Worm (Caenorhabditis elegans): Measurements from ENCODE around the gene F44D12.16.

Gene F44D12.16

DNA sequence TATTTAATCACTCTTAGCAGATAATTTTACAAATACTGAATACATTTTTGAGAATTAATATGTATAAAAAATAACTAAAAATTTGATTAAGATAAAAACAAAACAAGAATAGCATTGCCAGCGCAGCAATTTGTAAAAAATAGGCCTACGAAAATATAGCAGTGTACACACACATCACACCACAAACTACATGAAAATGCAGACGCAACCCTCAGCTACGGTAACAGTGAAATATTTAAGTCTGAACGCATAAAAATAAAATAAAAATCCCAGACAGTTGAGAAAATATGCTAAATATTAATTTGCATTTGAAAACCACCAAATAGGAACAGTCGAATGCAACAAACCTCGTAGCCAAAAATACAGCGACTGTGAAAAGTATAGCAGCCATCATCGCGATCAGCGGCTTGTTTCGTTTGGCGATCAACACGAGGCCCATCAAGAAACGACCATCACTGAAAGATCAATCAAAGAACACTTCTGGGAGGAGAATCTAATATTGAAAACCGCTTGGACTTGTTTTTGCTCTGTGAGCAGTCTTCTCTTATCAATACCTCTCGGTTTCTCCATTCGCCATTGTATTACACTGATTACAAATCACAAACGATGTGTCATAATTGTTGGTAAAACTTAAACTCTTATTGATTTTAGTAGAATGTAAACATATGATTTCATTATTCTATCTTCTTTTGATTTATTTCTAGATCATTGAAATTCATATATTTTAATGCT is 30.2 kb upstream of the F44D12.16 start, which contains the start of gene pyp-1 (continued):
- TF ChIP-seq cebp-1 (GFP tag; IDR thresholded peaks at IDR 0.05) (no peak), cebp-1 (tag; optimal IDR thresholded peaks at IDR 0.05) (peak; percentile 31), fkh-3 (tag; optimal IDR thresholded peaks at IDR 0.05) (no peak), repo-1 (tag; optimal IDR thresholded peaks at IDR 0.05) (no peak), ZK185.1 (tag; optimal IDR thresholded peaks at IDR 0.05; ENCODE audit: poor library complexity, severe bottlenecking) (no peak), gei-17 (GFP tag; optimal IDR thresholded peaks at IDR 0.05) (no peak), B0019.2 (GFP tag; conservative IDR thresholded peaks at IDR 0.05) (no peak), F57C9.4 (tag; optimal IDR thresholded peaks at IDR 0.05) (no peak), Y67H2A.10 (GFP tag; conservative IDR thresholded peaks at IDR 0.05) (no peak), F57A8.1 (GFP tag; optimal IDR thresholded peaks at IDR 0.05) (no peak), pbrm-1 (GFP tag; IDR thresholded peaks at IDR 0.05) (0 out of 2 replicates have a peak, but pooled peaks have one; percentile 10), T26A5.8 (tag; optimal IDR thresholded peaks at IDR 0.05) (no peak), lir-1 (GFP tag; conservative IDR thresholded peaks at IDR 0.05) (no peak), C06A6.2 (GFP tag; conservative IDR thresholded peaks at IDR 0.05) (no peak), madf-6 (GFP tag; IDR thresholded peaks at IDR 0.05) (peak; percentile 98), egl-18 (GFP tag; IDR thresholded peaks at IDR 0.05) (no peak), nfyb-1 (GFP tag; IDR thresholded peaks at IDR 0.05) (no peak), attf-6 (GFP tag; IDR thresholded peaks at IDR 0.05) (no peak), xnd-1 (tag; optimal IDR thresholded peaks at IDR 0.05) (peak; percentile 85), ceh-91 (GFP tag; IDR thresholded peaks at IDR 0.05) (peak; percentile 50; the same call in 1 of the 2 replicates), dpl-1 (GFP tag; optimal IDR thresholded peaks at IDR 0.05) (peak; percentile 23), ccch-3 (GFP tag; optimal IDR thresholded peaks at IDR 0.05) (no peak), lin-35 (GFP tag; optimal IDR thresholded peaks at IDR 0.05) (peak in 1 of 3 experiments; percentile 31), hsf-1 (GFP tag; IDR thresholded peaks at IDR 0.05) (no peak), ama-1 (optimal IDR thresholded peaks at IDR 0.05) (no peak), ama-1 (GFP tag; optimal IDR thresholded peaks at IDR 0.05) (no peak), F22D6.2 (tag; optimal IDR thresholded peaks at IDR 0.05) (no peak), F39B2.1 (GFP tag; IDR thresholded peaks at IDR 0.05) (no peak), rcor-1 (GFP tag; IDR thresholded peaks at IDR 0.05) (0 out of 2 replicates have a peak, but pooled peaks have one; percentile 24), let-526 (GFP tag; IDR thresholded peaks at IDR 0.05) (no peak), B0261.1 (tag; optimal IDR thresholded peaks at IDR 0.05) (no peak), F33H1.4 (GFP tag; IDR thresholded peaks at IDR 0.05) (peak; percentile 46; the same call in 1 of the 2 replicates), hrde-1 (tag; optimal IDR thresholded peaks at IDR 0.05; ENCODE audit: borderline replicate concordance) (no peak), hlh-12 (tag; optimal IDR thresholded peaks at IDR 0.05) (no peak), F37B4.10 (GFP tag; IDR thresholded peaks at IDR 0.05) (no peak), Y53G8AR.9 (GFP tag; conservative IDR thresholded peaks at IDR 0.05) (no peak), ztf-28 (GFP tag; IDR thresholded peaks at IDR 0.05) (no peak), efl-1 (GFP tag; optimal IDR thresholded peaks at IDR 0.05) (peak; percentile 27), zfh-2 (GFP tag; conservative IDR thresholded peaks at IDR 0.05) (no peak), tbp1 (GFP tag; optimal IDR thresholded peaks at IDR 0.05) (no peak), ceh-100 (GFP tag; IDR thresholded peaks at IDR 0.05) (no peak), mel-28 (tag; optimal IDR thresholded peaks at IDR 0.05; ENCODE audit: borderline replicate concordance) (no peak), F49E8.2 (tag; optimal IDR thresholded peaks at IDR 0.05; ENCODE audit: insufficient read depth) (peak; percentile 8)
